Comparison of ENCODE assay signal across 3 fruit fly cellular contexts in genomic region chr3R:21189520-21190180, dm6.
TF ChIP-seq lines count a peak whose summit lies in the region.

No protein-coding gene starts in this region.

- no peak for TF ChIP-seq CTCF in whole organism, embryonic (GFP tag; optimal IDR thresholded peaks at IDR 0.05; lab: Kevin White, UChicago)

TF ChIP-seq in whole organism, adult, 20 proteins besides CTCF, POLR2A, EP300 and RAD21:
- TF ChIP-seq kay (GFP tag; lab: Kevin White, UChicago; ENCODE audit: borderline replicate concordance) = peak; percentile 33
- TF ChIP-seq Crg-1 (GFP tag; optimal IDR thresholded peaks at IDR 0.05; lab: Kevin White, UChicago) = no peak
TF ChIP-seq in whole organism, adult: peak in this region for 1.

TF ChIP-seq in whole organism, embryonic, 481 proteins besides CTCF, POLR2A, EP300 and RAD21:
- TF ChIP-seq CG7786 (GFP tag; optimal IDR thresholded peaks at IDR 0.05; lab: Kevin White, UChicago) (no peak), CG1603 (tag; optimal IDR thresholded peaks at IDR 0.05; lab: Kevin White, UChicago) (no peak), lmd (GFP tag; IDR thresholded peaks at IDR 0.05; lab: Robert Waterston, UW) (no peak), slp2 (GFP tag; optimal IDR thresholded peaks at IDR 0.05; lab: Kevin White, UChicago) (no peak), Med (GFP tag; lab: Kevin White, UChicago) (peak; percentile 59), vvl (GFP tag; IDR thresholded peaks at IDR 0.05; lab: Robert Waterston, UW) (no peak), CG8388 (GFP tag; optimal IDR thresholded peaks at IDR 0.05; lab: Kevin White, UChicago) (peak; percentile 80), Hmx (GFP tag; optimal IDR thresholded peaks at IDR 0.05; lab: Kevin White, UChicago) (no peak), CG11696 (GFP tag; IDR thresholded peaks at IDR 0.05; lab: Robert Waterston, UW) (no peak), CG2199 (GFP tag; IDR thresholded peaks at IDR 0.05; lab: Robert Waterston, UW) (no peak), sim (GFP tag; IDR thresholded peaks at IDR 0.05; lab: Robert Waterston, UW) (no peak), CG12769 (tag; optimal IDR thresholded peaks at IDR 0.05; lab: Kevin White, UChicago) (peak; percentile 55), Pdp1 (GFP tag; optimal IDR thresholded peaks at IDR 0.05; lab: Kevin White, UChicago) (peak in 1 of 2 experiments; percentile 26), sens (GFP tag; lab: Kevin White, UChicago) (peak; percentile 68)

TF ChIP-seq in whole organism, prepupa, 60 proteins besides CTCF, POLR2A, EP300 and RAD21:
- TF ChIP-seq Ets21C (GFP tag; optimal IDR thresholded peaks at IDR 0.05; lab: Kevin White, UChicago) = no peak
- peak; percentile 31 for TF ChIP-seq Eip78C (GFP tag; lab: Kevin White, UChicago)
